Fruit fly (Drosophila melanogaster): Measurements from ENCODE around the gene CG32298.

DNA sequence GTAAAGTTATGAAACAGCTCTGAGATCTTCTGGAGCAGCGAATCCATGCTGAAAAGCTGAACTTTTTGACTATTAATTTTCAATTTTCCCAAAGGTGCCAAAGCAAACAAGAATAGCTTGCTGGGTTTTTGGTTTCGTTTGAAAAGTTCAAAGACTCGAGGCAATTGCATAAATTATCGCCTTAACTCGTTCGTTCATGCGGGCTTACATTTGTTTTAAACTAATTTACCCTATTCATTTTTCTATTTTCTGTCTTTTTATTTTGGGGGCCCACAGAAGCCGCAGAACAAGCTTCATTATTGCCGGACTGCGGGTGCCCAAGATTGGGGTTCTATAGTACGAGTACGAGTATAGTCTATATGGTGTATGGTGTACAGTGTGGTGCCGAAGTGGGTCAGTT is at the start of gene CG32298, which contains the start of gene CG32299:
- TF ChIP-seq CTCF (optimal IDR thresholded peaks at IDR 0.05) (no peak), CG8478 (optimal IDR thresholded peaks at IDR 0.05) (no peak)
